Worm (Caenorhabditis elegans): ENCODE results near the gene mbf-1.

Gene mbf-1

DNA sequence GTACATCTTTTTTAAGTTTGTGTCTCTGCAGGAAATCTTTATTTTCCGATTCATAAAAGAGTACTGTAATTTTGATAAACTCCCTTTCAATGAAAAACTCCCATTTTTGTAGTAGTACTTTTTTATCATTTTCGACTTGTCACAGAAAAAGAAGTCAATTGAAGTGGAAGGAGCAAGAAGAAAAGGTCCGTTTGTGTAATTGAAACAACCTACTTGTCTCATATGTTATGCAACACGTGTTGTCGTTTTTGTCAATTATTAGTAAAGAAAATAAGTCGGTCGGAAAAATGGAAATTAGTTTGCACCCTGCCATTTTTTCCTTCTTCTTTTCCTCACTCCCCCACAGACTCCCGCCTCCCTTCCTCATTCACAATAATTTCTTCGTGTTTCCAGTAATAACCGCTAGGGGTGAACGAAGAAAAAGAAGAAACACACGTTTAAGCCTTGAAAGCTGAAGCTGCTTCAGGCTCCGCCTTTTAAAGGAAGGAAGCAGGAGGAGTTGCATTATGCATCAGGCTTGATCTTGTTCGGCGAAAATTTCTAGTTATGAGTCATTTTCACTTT, 21.4 kb downstream of the mbf-1 start:
- no peak for TF ChIP-seq bed-3 (GFP tag; optimal IDR thresholded peaks at IDR 0.05)

DNA sequence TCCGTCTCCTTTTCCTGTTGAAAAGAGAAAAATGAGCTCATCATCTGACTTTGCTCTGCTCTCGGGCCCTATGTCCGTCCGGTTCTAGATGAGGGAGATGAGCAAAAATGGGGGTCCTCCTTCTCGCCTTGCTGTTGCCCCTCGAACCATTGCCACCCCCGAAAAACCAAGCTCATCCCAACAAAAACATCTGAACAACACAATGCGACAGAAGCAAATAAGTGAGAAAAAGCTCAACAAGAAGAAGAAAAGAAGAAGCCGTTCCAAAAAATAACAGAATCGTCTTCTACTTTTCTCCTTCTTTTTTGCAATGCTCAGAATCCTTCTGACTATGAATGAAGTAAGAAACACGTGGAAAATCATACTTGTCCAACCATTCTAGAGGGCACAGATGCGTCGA, 24.3 kb downstream of the mbf-1 start:
- no peak for TF ChIP-seq unc-39 (tag; optimal IDR thresholded peaks at IDR 0.05)
- no peak for TF ChIP-seq sem-2 (GFP tag; optimal IDR thresholded peaks at IDR 0.05)
- no peak for TF ChIP-seq drap-1 (GFP tag; optimal IDR thresholded peaks at IDR 0.05)
- no peak for TF ChIP-seq mep-1 (tag; optimal IDR thresholded peaks at IDR 0.05)
- no peak for TF ChIP-seq M03D4.4 (tag; optimal IDR thresholded peaks at IDR 0.05)
- TF ChIP-seq unc-62 (GFP tag; optimal IDR thresholded peaks at IDR 0.05): no peak
- no peak for TF ChIP-seq hlh-1 (tag; optimal IDR thresholded peaks at IDR 0.05)
- TF ChIP-seq cnd-1 (tag; optimal IDR thresholded peaks at IDR 0.05): no peak
- TF ChIP-seq ces-1 (GFP tag; optimal IDR thresholded peaks at IDR 0.05): no peak
- no peak for TF ChIP-seq snpc-4 (tag; optimal IDR thresholded peaks at IDR 0.05)
- TF ChIP-seq tbx-8 (GFP tag; optimal IDR thresholded peaks at IDR 0.05): no peak
- TF ChIP-seq bed-3 (GFP tag; optimal IDR thresholded peaks at IDR 0.05): no peak
- no peak for TF ChIP-seq flh-1 (GFP tag; optimal IDR thresholded peaks at IDR 0.05)
- TF ChIP-seq sptf-1 (tag; optimal IDR thresholded peaks at IDR 0.05): no peak
- TF ChIP-seq elt-3 (tag; optimal IDR thresholded peaks at IDR 0.05): no peak
- no peak for TF ChIP-seq pha-4 (tag; optimal IDR thresholded peaks at IDR 0.05)

DNA sequence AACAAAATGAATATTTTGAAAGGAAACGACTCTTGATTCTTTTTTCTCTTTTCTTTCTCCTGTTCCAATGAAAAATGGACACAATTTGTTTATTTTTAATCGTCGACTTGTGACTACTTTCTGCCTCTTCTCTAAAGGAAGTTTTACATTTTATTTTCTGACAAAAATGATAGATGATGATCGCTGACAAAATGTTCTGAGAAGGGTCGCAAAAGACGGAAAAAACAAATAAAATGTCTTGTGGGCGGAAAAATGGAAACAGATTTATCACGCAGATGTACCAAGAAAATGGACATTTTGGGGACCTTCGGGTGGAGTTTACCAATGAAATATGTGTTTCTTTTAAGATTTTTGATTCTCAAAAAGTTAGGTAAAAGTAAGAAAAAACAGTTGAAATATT, 27.2 kb downstream of the mbf-1 start:
- TF ChIP-seq zip-8 (tag; optimal IDR thresholded peaks at IDR 0.05) (no peak), ces-1 (GFP tag; optimal IDR thresholded peaks at IDR 0.05) (no peak), unc-39 (tag; optimal IDR thresholded peaks at IDR 0.05) (no peak), cnd-1 (tag; optimal IDR thresholded peaks at IDR 0.05) (no peak), nhr-76 (tag; optimal IDR thresholded peaks at IDR 0.05) (no peak), sem-2 (GFP tag; optimal IDR thresholded peaks at IDR 0.05) (no peak), lin-13 (tag; optimal IDR thresholded peaks at IDR 0.05) (no peak), blmp-1 (tag; optimal IDR thresholded peaks at IDR 0.05) (no peak), nhr-2 (tag; optimal IDR thresholded peaks at IDR 0.05) (no peak), ceh-39 (tag; optimal IDR thresholded peaks at IDR 0.05) (no peak), nhr-237 (tag; optimal IDR thresholded peaks at IDR 0.05) (no peak), ceh-43 (GFP tag; optimal IDR thresholded peaks at IDR 0.05) (no peak), ztf-11 (tag; optimal IDR thresholded peaks at IDR 0.05) (no peak)

DNA sequence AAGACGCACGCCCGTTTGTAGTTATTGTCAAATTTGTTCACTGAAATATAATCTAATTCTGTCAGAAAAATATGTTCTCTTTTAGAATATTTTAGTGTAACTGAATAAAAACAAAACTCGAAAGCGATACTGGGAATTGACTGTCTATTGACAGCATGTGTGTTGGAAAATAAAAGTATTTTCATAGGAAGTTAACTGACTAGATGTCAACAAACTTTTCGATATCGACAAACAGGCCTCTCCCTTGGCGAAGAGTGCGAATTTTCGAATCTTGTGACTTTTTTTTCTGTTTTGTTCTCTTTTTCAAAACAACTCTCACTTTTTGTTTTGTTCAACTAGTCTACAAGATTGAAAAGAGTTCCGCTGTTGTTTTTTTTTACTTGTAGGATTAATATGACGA, 41.9 kb downstream of the mbf-1 start:
- TF ChIP-seq ceh-83 (GFP tag; optimal IDR thresholded peaks at IDR 0.05) (no peak), pha-4 (tag; optimal IDR thresholded peaks at IDR 0.05) (no peak), unc-39 (tag; optimal IDR thresholded peaks at IDR 0.05) (no peak)

DNA sequence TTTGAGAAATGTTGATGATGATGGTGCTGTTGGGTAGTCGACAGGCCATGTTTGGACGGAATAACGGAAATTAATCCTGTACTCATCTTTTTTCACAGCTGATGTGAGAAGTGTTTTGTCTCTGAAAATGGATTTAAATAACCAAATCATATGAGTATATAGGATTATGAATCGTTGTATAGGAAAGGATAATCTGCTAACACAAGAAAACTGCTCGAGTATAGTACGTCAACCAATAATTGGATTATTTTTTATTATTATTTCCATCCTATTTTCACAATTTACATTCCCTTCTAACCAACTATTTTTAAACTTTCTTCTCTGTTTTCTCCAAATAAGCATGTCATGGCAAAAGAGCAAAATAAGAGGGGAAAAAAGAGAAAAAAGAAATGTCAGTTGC, 44.4 kb downstream of the mbf-1 start:
- TF ChIP-seq ces-1 (GFP tag; optimal IDR thresholded peaks at IDR 0.05): peak; percentile 46
- TF ChIP-seq ceh-43 (GFP tag; optimal IDR thresholded peaks at IDR 0.05): no peak
- TF ChIP-seq elt-1 (tag; optimal IDR thresholded peaks at IDR 0.05; ENCODE audit: borderline replicate concordance, insufficient read depth): no peak
- no peak for TF ChIP-seq M03D4.4 (tag; optimal IDR thresholded peaks at IDR 0.05)

DNA sequence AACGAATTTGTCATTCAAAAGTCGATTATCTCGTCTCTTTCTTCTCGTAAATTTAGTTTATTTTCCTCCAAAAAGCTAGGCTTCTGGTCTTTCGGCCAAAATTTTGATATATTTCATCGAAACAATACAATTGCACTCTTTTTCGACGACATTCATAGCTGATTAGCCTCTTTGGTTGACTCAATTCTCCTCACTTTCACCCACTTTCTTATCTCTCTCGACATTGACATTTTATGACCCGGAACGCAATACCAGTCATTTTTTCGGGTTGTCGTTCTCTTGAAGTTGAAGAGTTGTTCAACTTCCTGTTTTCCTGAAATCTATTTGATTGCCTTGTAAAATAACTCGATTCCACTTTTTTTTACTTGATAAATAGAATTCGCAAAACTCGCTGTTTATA, 45.6 kb downstream of the mbf-1 start:
- no peak for TF ChIP-seq nhr-237 (tag; optimal IDR thresholded peaks at IDR 0.05)
- TF ChIP-seq ces-1 (GFP tag; optimal IDR thresholded peaks at IDR 0.05): peak; percentile 39
- no peak for TF ChIP-seq snpc-4 (tag; optimal IDR thresholded peaks at IDR 0.05)
- TF ChIP-seq zip-8 (tag; optimal IDR thresholded peaks at IDR 0.05): no peak
- TF ChIP-seq sem-2 (GFP tag; optimal IDR thresholded peaks at IDR 0.05): no peak
- no peak for TF ChIP-seq M03D4.4 (tag; optimal IDR thresholded peaks at IDR 0.05)
- no peak for TF ChIP-seq nhr-2 (tag; optimal IDR thresholded peaks at IDR 0.05)
- no peak for TF ChIP-seq ztf-11 (tag; optimal IDR thresholded peaks at IDR 0.05)

DNA sequence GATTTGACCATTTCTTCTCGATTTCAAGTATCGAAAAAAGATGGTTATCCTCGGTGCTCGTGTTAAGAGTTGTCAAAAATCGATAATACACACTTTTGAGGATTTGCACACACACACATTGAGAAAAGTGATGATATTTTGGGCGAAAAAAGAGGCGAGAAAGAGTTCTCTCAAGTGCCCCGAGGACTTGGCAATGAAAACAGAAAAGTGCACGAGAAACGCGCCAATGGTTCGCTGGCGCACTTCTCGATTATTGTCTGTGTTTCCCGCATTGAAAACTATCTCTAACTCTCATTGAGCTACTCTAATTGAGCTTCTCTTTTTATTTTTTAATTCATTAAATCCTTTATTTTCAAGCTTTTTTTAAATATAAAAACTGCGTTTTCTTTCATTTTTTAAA, 46.5 kb downstream of the mbf-1 start:
- no peak for TF ChIP-seq nhr-76 (tag; optimal IDR thresholded peaks at IDR 0.05)
- TF ChIP-seq nhr-2 (tag; optimal IDR thresholded peaks at IDR 0.05): no peak
- TF ChIP-seq mab-5 (tag; optimal IDR thresholded peaks at IDR 0.05): no peak
- no peak for TF ChIP-seq ham-2 (GFP tag; optimal IDR thresholded peaks at IDR 0.05)
- TF ChIP-seq nhr-28 (tag; optimal IDR thresholded peaks at IDR 0.05): no peak
- peak; percentile 50 for TF ChIP-seq ces-1 (GFP tag; optimal IDR thresholded peaks at IDR 0.05)
- peak; percentile 39 for TF ChIP-seq ztf-11 (tag; optimal IDR thresholded peaks at IDR 0.05)
- no peak for TF ChIP-seq blmp-1 (tag; optimal IDR thresholded peaks at IDR 0.05)
- TF ChIP-seq mls-2 (tag; optimal IDR thresholded peaks at IDR 0.05): no peak
- TF ChIP-seq cnd-1 (tag; optimal IDR thresholded peaks at IDR 0.05): no peak
- no peak for TF ChIP-seq bed-3 (GFP tag; optimal IDR thresholded peaks at IDR 0.05)
- no peak for TF ChIP-seq M03D4.4 (tag; optimal IDR thresholded peaks at IDR 0.05)
- TF ChIP-seq flh-1 (GFP tag; optimal IDR thresholded peaks at IDR 0.05): no peak
- no peak for TF ChIP-seq sem-2 (GFP tag; optimal IDR thresholded peaks at IDR 0.05)
- no peak for TF ChIP-seq unc-62 (GFP tag; optimal IDR thresholded peaks at IDR 0.05)
- peak; percentile 68 for TF ChIP-seq nhr-237 (tag; optimal IDR thresholded peaks at IDR 0.05)
- no peak for TF ChIP-seq lin-32 (GFP tag; optimal IDR thresholded peaks at IDR 0.05)
- no peak for TF ChIP-seq zip-8 (tag; optimal IDR thresholded peaks at IDR 0.05)
- TF ChIP-seq nhr-12 (tag; optimal IDR thresholded peaks at IDR 0.05): no peak
- TF ChIP-seq lsy-2 (tag; optimal IDR thresholded peaks at IDR 0.05): peak; percentile 53
- no peak for TF ChIP-seq ceh-39 (tag; optimal IDR thresholded peaks at IDR 0.05)
- peak; percentile 47 for TF ChIP-seq mep-1 (tag; optimal IDR thresholded peaks at IDR 0.05)
- no peak for TF ChIP-seq unc-39 (tag; optimal IDR thresholded peaks at IDR 0.05)
- peak; percentile 26 for TF ChIP-seq lin-13 (tag; optimal IDR thresholded peaks at IDR 0.05)
- no peak for TF ChIP-seq elt-1 (tag; optimal IDR thresholded peaks at IDR 0.05; ENCODE audit: borderline replicate concordance, insufficient read depth)
- no peak for TF ChIP-seq snpc-4 (tag; optimal IDR thresholded peaks at IDR 0.05)
- TF ChIP-seq ceh-43 (GFP tag; optimal IDR thresholded peaks at IDR 0.05): no peak
- no peak for TF ChIP-seq ceh-83 (GFP tag; optimal IDR thresholded peaks at IDR 0.05)
- peak; percentile 28 for TF ChIP-seq hlh-1 (tag; optimal IDR thresholded peaks at IDR 0.05)
